Fruit fly (Drosophila melanogaster) S2 (cell line): ENCODE data around the gene CAH7.

ENCODE experiments used
- CG8478 ChIP-seq: fragments of >200 bp; optimal IDR thresholded peaks from 2 replicates; lab custom pipeline; 2018
- CTCF ChIP-seq, 2 experiments: fragments of >200 bp; optimal IDR thresholded peaks; 2 replicates each; lab custom pipeline; 2018

DNA sequence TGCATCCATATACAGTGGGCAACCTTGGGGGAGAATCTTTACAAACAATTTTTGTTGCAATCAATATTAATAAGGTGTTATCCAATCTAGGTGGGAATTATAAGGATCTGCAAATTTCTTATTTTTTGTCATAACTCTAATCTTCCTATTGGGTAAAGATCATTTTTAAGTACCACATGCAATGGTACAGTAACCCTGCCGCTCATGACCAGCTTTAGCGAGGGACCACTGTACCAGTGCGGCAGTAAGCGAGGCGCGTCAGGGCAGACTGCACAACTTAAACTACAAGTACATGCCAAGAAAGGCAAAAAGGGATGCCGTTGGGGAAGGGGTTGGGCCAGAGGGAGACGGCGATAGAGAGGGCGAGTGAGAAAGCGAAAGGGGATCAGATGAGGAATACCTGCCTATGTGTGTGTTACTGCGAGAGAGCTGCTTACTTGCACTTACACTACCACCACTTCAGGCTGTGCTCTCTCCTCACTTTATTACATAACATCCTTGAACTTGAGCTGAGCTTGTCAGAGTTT, 29.4 kb upstream of the CAH7 start:
- no peak for TF ChIP-seq CTCF (optimal IDR thresholded peaks at IDR 0.05; lab: Kevin White, UChicago)
- no peak for TF ChIP-seq CG8478 (lab: Kevin White, UChicago)
